Fruit fly (Drosophila melanogaster) whole organism: Measurements from ENCODE around the gene CG33523.

Source experiments
- CG8478 ChIP-seq: fragments of >200 bp; optimal IDR thresholded peaks from 2 replicates; lab custom pipeline; 2018; ENCODE audit warnings: inconsistent platforms
- Dll ChIP-seq: fragments of >200 bp; optimal IDR thresholded peaks from 2 replicates; lab custom pipeline; 2017
- EcR ChIP-seq, 2 experiments: fragments of >200 bp; optimal IDR thresholded peaks; 2 replicates each; lab custom pipeline; 2017; ENCODE audit warnings: missing biosample characterization in 2 of 2, missing genetic modification characterization in 2 of 2, missing genetic modification reagents in 2 of 2
- pan ChIP-seq: fragments of >200 bp; optimal IDR thresholded peaks from 2 replicates; lab custom pipeline; 2017
- psq ChIP-seq: fragments of >200 bp; optimal IDR thresholded peaks from 2 replicates; lab custom pipeline; 2017

- TF ChIP-seq EcR (GFP tag; optimal IDR thresholded peaks at IDR 0.05; lab: Kevin White, UChicago) (no peak), pan (lab: Kevin White, UChicago) (no peak), psq (lab: Kevin White, UChicago) (no peak), CG8478 (no peak), Dll (lab: Kevin White, UChicago) (no peak)
Measured at dm6 chr3L:5943348-5943904, 19.8 kb downstream of the CG33523 start.
